Worm (Caenorhabditis elegans) whole organism, young adult: ENCODE measurements around the gene str-208.

Source experiments
- B0261.1 ChIP-seq: sonication (generic microtip); optimal IDR thresholded peaks from 2 replicates; lab custom pipeline; 2016; ENCODE audit warnings: mild to moderate bottlenecking, missing genetic modification characterization, moderate library complexity, missing compliant biosample characterization
- F57A8.1 ChIP-seq: fragments of 200-800 bp; sonication (Bioruptor generic); optimal IDR thresholded peaks from 2 replicates; lab custom pipeline; 2018; ENCODE audit warnings: mild to moderate bottlenecking, missing genetic modification characterization, moderate library complexity, missing compliant biosample characterization
- attf-5 ChIP-seq: fragments of 200-800 bp; sonication (Bioruptor generic); optimal IDR thresholded peaks from 2 replicates; lab custom pipeline; 2018; ENCODE audit warnings: mild to moderate bottlenecking, missing genetic modification characterization, missing compliant biosample characterization
- dpff-1 ChIP-seq: sonication (generic microtip); optimal IDR thresholded peaks from 2 replicates; lab custom pipeline; 2017; ENCODE audit warnings: mild to moderate bottlenecking, missing genetic modification characterization, missing compliant biosample characterization
- efl-1 ChIP-seq: fragments of 150-350 bp; optimal IDR thresholded peaks from 2 replicates; lab custom pipeline; 2014; ENCODE audit warnings: missing biosample characterization, missing genetic modification reagents, missing genetic modification characterization
- madf-6 ChIP-seq: fragments of 200-800 bp; sonication (Bioruptor generic); IDR thresholded peaks from 2 replicates; pipeline ENCODE4 v1.3.6; 2022; ENCODE audit warnings: missing genetic modification reagents, missing genetic modification characterization, missing compliant biosample characterization
- unc-62 ChIP-seq: fragments of 150-350 bp; optimal IDR thresholded peaks from 2 replicates; lab custom pipeline; 2014; ENCODE audit warnings: missing biosample characterization, missing genetic modification reagents, missing genetic modification characterization
- ztf-18 ChIP-seq: sonication (generic microtip); optimal IDR thresholded peaks from 2 replicates; lab custom pipeline; 2016; ENCODE audit warnings: missing genotype, mild to moderate bottlenecking, missing genetic modification characterization, missing compliant biosample characterization

DNA sequence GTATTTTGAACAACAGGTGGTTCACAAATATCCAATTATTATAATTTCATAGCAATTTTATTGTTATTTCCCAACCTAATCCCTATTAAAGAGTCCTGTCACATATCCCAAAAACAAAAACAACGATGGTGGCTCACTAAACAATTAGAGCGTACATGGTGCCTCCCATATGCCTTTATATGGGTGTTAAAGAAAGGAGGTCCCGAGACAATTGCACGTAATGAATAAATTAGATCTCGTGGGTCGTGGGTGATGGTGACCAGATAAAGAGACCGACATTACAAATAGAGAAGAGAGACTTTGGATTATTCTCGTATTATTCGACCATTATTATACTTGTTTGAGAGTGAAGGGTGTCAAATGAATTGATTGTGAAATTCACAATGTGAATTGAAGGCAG lies 10.6 kb downstream of the str-208 start:
- no peak for TF ChIP-seq ztf-18 (tag; lab: Kevin White, UChicago)
- no peak for TF ChIP-seq dpff-1 (tag; lab: Kevin White, UChicago)
- TF ChIP-seq unc-62 (GFP tag; lab: Kevin White, UChicago): no peak
- no peak for TF ChIP-seq F57A8.1 (GFP tag; lab: Kevin White, UChicago)
- no peak for TF ChIP-seq efl-1 (GFP tag; lab: Kevin White, UChicago)
- TF ChIP-seq madf-6: no peak
- TF ChIP-seq B0261.1: no peak
- no peak for TF ChIP-seq attf-5
